Fruit fly (Drosophila melanogaster) whole organism, embryonic: ENCODE data around the gene CG43693.

Experiments used
- Abd-B ChIP-seq: fragments of 200-800 bp; sonication (Bioruptor generic); optimal IDR thresholded peaks from 2 replicates; lab custom pipeline; 2018; ENCODE audit warnings: missing biosample characterization, mild to moderate bottlenecking, missing genetic modification characterization, moderate library complexity
- Ada2b ChIP-seq: fragments of 200-800 bp; sonication (Bioruptor generic); IDR thresholded peaks from 2 replicates; pipeline ENCODE4 v1.3.6; 2022; ENCODE audit warnings: missing biosample characterization, missing genetic modification characterization
- Atf-2 ChIP-seq: fragments of 200-800 bp; sonication (Bioruptor generic); optimal IDR thresholded peaks from 2 replicates; lab custom pipeline; 2016; ENCODE audit warnings: missing biosample characterization, missing genetic modification characterization
- BtbVII ChIP-seq: fragments of 200-800 bp; sonication (Bioruptor generic); optimal IDR thresholded peaks from 3 replicates; lab custom pipeline; 2017; ENCODE audit warnings: missing biosample characterization, mild to moderate bottlenecking, missing genetic modification characterization
- CG10209 ChIP-seq: fragments of 200-800 bp; sonication (Bioruptor generic); optimal IDR thresholded peaks from 3 replicates; lab custom pipeline; 2017; ENCODE audit warnings: missing biosample characterization, mild to moderate bottlenecking, missing genetic modification characterization, missing genetic modification reagents
- CG10431 ChIP-seq: fragments of 200-800 bp; sonication (Bioruptor generic); optimal IDR thresholded peaks from 3 replicates; lab custom pipeline; 2018; ENCODE audit warnings: missing biosample characterization, mild to moderate bottlenecking, missing genetic modification characterization
- CG11247 ChIP-seq: fragments of 200-800 bp; sonication (Bioruptor generic); IDR thresholded peaks from 2 replicates; pipeline ENCODE4 v1.3.6; 2022; ENCODE audit warnings: missing biosample characterization, missing genetic modification characterization
- CG12071 ChIP-seq: fragments of 200-800 bp; sonication (Bioruptor generic); optimal IDR thresholded peaks from 3 replicates; lab custom pipeline; 2018; ENCODE audit warnings: missing biosample characterization, mild to moderate bottlenecking, missing genetic modification characterization
- CG12155 ChIP-seq: fragments of 200-800 bp; sonication (Bioruptor generic); optimal IDR thresholded peaks from 3 replicates; lab custom pipeline; 2016; ENCODE audit warnings: missing biosample characterization, missing genetic modification characterization
- CG12299 ChIP-seq: fragments of 200-800 bp; sonication (Bioruptor generic); optimal IDR thresholded peaks from 2 replicates; lab custom pipeline; 2018; ENCODE audit warnings: missing biosample characterization, mild to moderate bottlenecking, missing genetic modification characterization
- CG13775 ChIP-seq: fragments of 200-800 bp; sonication (Bioruptor generic); optimal IDR thresholded peaks from 3 replicates; lab custom pipeline; 2017; ENCODE audit warnings: missing biosample characterization, mild to moderate bottlenecking, missing genetic modification characterization
- CG14667 ChIP-seq: fragments of 200-800 bp; sonication (Bioruptor generic); IDR thresholded peaks from 2 replicates; pipeline ENCODE4 v1.3.6; 2022; ENCODE audit warnings: missing biosample characterization, missing genetic modification characterization
- CG14860 ChIP-seq: fragments of 200-800 bp; sonication (Bioruptor generic); IDR thresholded peaks from 3 replicates; pipeline ENCODE4 v1.3.6; 2022; ENCODE audit warnings: missing biosample characterization, missing genetic modification characterization; ENCODE audit not compliant: partially characterized antibody
- CG15514 ChIP-seq: fragments of 200-800 bp; sonication (Bioruptor generic); optimal IDR thresholded peaks from 3 replicates; lab custom pipeline; 2017; ENCODE audit warnings: missing biosample characterization, missing genetic modification characterization, mild to moderate bottlenecking, moderate library complexity, missing genetic modification reagents
- CG17186 ChIP-seq: fragments of 200-800 bp; sonication (Bioruptor generic); optimal IDR thresholded peaks from 3 replicates; lab custom pipeline; 2017; ENCODE audit warnings: missing biosample characterization, missing genetic modification reagents, missing genetic modification characterization
- CG17328 ChIP-seq: fragments of 200-800 bp; sonication (Bioruptor generic); IDR thresholded peaks from 2 replicates; pipeline ENCODE4 v1.3.6; 2022; ENCODE audit warnings: missing biosample characterization, missing genetic modification characterization
- CG17361 ChIP-seq: fragments of 200-800 bp; sonication (Bioruptor generic); IDR thresholded peaks from 3 replicates; pipeline ENCODE4 v1.3.6; 2022; ENCODE audit warnings: missing biosample characterization, missing genetic modification characterization
- CG18011 ChIP-seq: fragments of 200-800 bp; sonication (Bioruptor generic); optimal IDR thresholded peaks from 2 replicates; lab custom pipeline; 2017; ENCODE audit warnings: missing biosample characterization, missing genetic modification characterization, mild to moderate bottlenecking, moderate library complexity, missing genotype
- CG2120 ChIP-seq: fragments of 200-800 bp; sonication (Bioruptor generic); optimal IDR thresholded peaks from 3 replicates; lab custom pipeline; 2016; ENCODE audit warnings: missing biosample characterization, missing genetic modification characterization
- CG3838 ChIP-seq: fragments of 200-800 bp; sonication (Bioruptor generic); optimal IDR thresholded peaks from 3 replicates; lab custom pipeline; 2016; ENCODE audit warnings: missing biosample characterization, missing genetic modification characterization
- CG43689 ChIP-seq: fragments of 200-800 bp; sonication (Bioruptor generic); IDR thresholded peaks from 2 replicates; pipeline ENCODE4 v1.3.6; 2022; ENCODE audit warnings: missing biosample characterization, missing genetic modification characterization
- CG4820 ChIP-seq: fragments of 200-800 bp; sonication (Bioruptor generic); optimal IDR thresholded peaks from 3 replicates; lab custom pipeline; 2016; ENCODE audit warnings: missing biosample characterization, missing genetic modification characterization
- CG6813 ChIP-seq: fragments of 200-800 bp; sonication (Bioruptor generic); optimal IDR thresholded peaks from 2 replicates; lab custom pipeline; 2017; ENCODE audit warnings: missing biosample characterization, missing genetic modification characterization, mild to moderate bottlenecking, moderate library complexity, missing genetic modification reagents
- CrebB ChIP-seq: fragments of 200-800 bp; sonication (Bioruptor generic); optimal IDR thresholded peaks from 3 replicates; lab custom pipeline; 2018; ENCODE audit warnings: missing biosample characterization, mild to moderate bottlenecking, missing genetic modification characterization
- Hr3 ChIP-seq: fragments of 200-800 bp; sonication (Bioruptor generic); optimal IDR thresholded peaks from 3 replicates; lab custom pipeline; 2016; ENCODE audit warnings: missing biosample characterization, missing genetic modification characterization
- Hr78 ChIP-seq, 2 experiments: fragments of 200-800 bp in 1 of 2; fragments of >200 bp in 1 of 2; sonication (Bioruptor generic) in 1 of 2; optimal IDR thresholded peaks; 2 replicates each; lab custom pipeline; 2017 to 2019; ENCODE audit warnings: missing biosample characterization in 2 of 2, missing genetic modification characterization in 2 of 2, mild to moderate bottlenecking in 1 of 2, moderate library complexity in 1 of 2
- MESR4 ChIP-seq: fragments of 200-800 bp; sonication (Bioruptor generic); optimal IDR thresholded peaks from 2 replicates; lab custom pipeline; 2018; ENCODE audit warnings: missing biosample characterization, mild to moderate bottlenecking, missing genetic modification characterization, moderate library complexity
- Mad ChIP-seq: fragments of 200-800 bp; sonication (Bioruptor generic); optimal IDR thresholded peaks from 2 replicates; lab custom pipeline; 2016; ENCODE audit warnings: missing biosample characterization, missing genetic modification characterization
- NC2α ChIP-seq: fragments of 200-800 bp; sonication (Bioruptor generic); optimal IDR thresholded peaks from 2 replicates; lab custom pipeline; 2016; ENCODE audit warnings: missing biosample characterization, missing genetic modification characterization
- NC2β ChIP-seq: fragments of 200-800 bp; sonication (Bioruptor generic); optimal IDR thresholded peaks from 2 replicates; lab custom pipeline; 2016; ENCODE audit warnings: missing biosample characterization, missing genetic modification characterization
- Optix ChIP-seq: fragments of 200-800 bp; sonication (Bioruptor generic); IDR thresholded peaks from 3 replicates; pipeline ENCODE4 v1.3.6; 2022; ENCODE audit warnings: missing biosample characterization, missing genetic modification characterization
- Ptx1 ChIP-seq: fragments of 200-800 bp; sonication (Bioruptor generic); IDR thresholded peaks from 2 replicates; pipeline ENCODE4 v1.3.6; 2022; ENCODE audit warnings: missing biosample characterization, missing genetic modification characterization
- Sry-β ChIP-seq: fragments of 200-800 bp; sonication (Bioruptor generic); optimal IDR thresholded peaks from 2 replicates; lab custom pipeline; 2018; ENCODE audit warnings: missing biosample characterization, mild to moderate bottlenecking, missing genetic modification characterization, moderate library complexity
- TFAM ChIP-seq: fragments of 200-800 bp; sonication (Bioruptor generic); optimal IDR thresholded peaks from 2 replicates; lab custom pipeline; 2017; ENCODE audit warnings: missing biosample characterization, missing genetic modification characterization, inconsistent platforms
- chif ChIP-seq, 2 experiments: fragments of 200-800 bp; sonication (Bioruptor generic); optimal IDR thresholded peaks; 3 replicates each; lab custom pipeline; 2016; ENCODE audit warnings: missing biosample characterization in 2 of 2, missing genetic modification characterization in 2 of 2
- ewg ChIP-seq: fragments of 200-800 bp; sonication (Bioruptor generic); optimal IDR thresholded peaks from 3 replicates; lab custom pipeline; 2017; ENCODE audit warnings: mild to moderate bottlenecking, missing biosample characterization, missing genetic modification reagents, missing genetic modification characterization
- eyg ChIP-seq: fragments of 200-800 bp; sonication (Bioruptor generic); optimal IDR thresholded peaks from 3 replicates; lab custom pipeline; 2016; ENCODE audit warnings: missing biosample characterization, missing genetic modification characterization
- fd102C ChIP-seq: fragments of 200-800 bp; sonication (Bioruptor generic); optimal IDR thresholded peaks from 2 replicates; lab custom pipeline; 2018; ENCODE audit warnings: missing biosample characterization, mild to moderate bottlenecking, missing genetic modification characterization, moderate library complexity
- insv ChIP-seq, 2 experiments: fragments of 200-800 bp; sonication (Bioruptor generic); optimal IDR thresholded peaks; 3 replicates each; lab custom pipeline; 2016 to 2018; ENCODE audit warnings: missing biosample characterization in 2 of 2, missing genetic modification characterization in 2 of 2
- klu ChIP-seq: fragments of 200-800 bp; sonication (Bioruptor generic); IDR thresholded peaks from 2 replicates; pipeline ENCODE4 v1.3.6; 2022; ENCODE audit warnings: missing biosample characterization, missing genetic modification characterization
- knrl ChIP-seq: fragments of 200-800 bp; sonication (Bioruptor generic); IDR thresholded peaks from 3 replicates; pipeline ENCODE4 v1.3.6; 2022; ENCODE audit warnings: missing biosample characterization, missing genetic modification characterization; ENCODE audit not compliant: partially characterized antibody
- maf-S ChIP-seq: fragments of 200-800 bp; sonication (Bioruptor generic); optimal IDR thresholded peaks from 2 replicates; lab custom pipeline; 2016; ENCODE audit warnings: missing biosample characterization, missing genetic modification characterization
- nau ChIP-seq: fragments of 200-800 bp; sonication (Bioruptor generic); optimal IDR thresholded peaks from 3 replicates; lab custom pipeline; 2017; ENCODE audit warnings: missing biosample characterization, mild to moderate bottlenecking, missing genetic modification characterization, missing genetic modification reagents
- sna ChIP-seq: fragments of 200-800 bp; sonication (Bioruptor generic); IDR thresholded peaks from 2 replicates; pipeline ENCODE4 v1.3.6; 2022; ENCODE audit warnings: missing biosample characterization, missing genetic modification characterization; ENCODE audit not compliant: partially characterized antibody
- so ChIP-seq: fragments of 200-800 bp; sonication (Bioruptor generic); IDR thresholded peaks from 3 replicates; pipeline ENCODE4 v1.3.6; 2022; ENCODE audit warnings: missing biosample characterization, missing genetic modification characterization
- ssp ChIP-seq: fragments of 200-800 bp; sonication (Bioruptor generic); IDR thresholded peaks from 2 replicates; pipeline ENCODE4 v1.3.6; 2022; ENCODE audit warnings: missing biosample characterization, missing genetic modification characterization
- sug ChIP-seq: fragments of 200-800 bp; optimal IDR thresholded peaks from 2 replicates; lab custom pipeline; 2019; ENCODE audit warnings: missing biosample characterization, mild to moderate bottlenecking, missing genetic modification characterization, moderate library complexity
- tgo ChIP-seq: fragments of 200-800 bp; sonication (Bioruptor generic); IDR thresholded peaks from 3 replicates; pipeline ENCODE4 v1.3.6; 2022; ENCODE audit warnings: missing biosample characterization, missing genetic modification characterization
- trh ChIP-seq: fragments of 200-800 bp; sonication (Bioruptor generic); optimal IDR thresholded peaks from 2 replicates; lab custom pipeline; 2016; ENCODE audit warnings: missing biosample characterization, missing genetic modification characterization
- zen ChIP-seq: fragments of 200-800 bp; sonication (Bioruptor generic); optimal IDR thresholded peaks from 3 replicates; lab custom pipeline; 2018; ENCODE audit warnings: missing biosample characterization, mild to moderate bottlenecking, missing genetic modification characterization, moderate library complexity

The CG43693 gene

DNA sequence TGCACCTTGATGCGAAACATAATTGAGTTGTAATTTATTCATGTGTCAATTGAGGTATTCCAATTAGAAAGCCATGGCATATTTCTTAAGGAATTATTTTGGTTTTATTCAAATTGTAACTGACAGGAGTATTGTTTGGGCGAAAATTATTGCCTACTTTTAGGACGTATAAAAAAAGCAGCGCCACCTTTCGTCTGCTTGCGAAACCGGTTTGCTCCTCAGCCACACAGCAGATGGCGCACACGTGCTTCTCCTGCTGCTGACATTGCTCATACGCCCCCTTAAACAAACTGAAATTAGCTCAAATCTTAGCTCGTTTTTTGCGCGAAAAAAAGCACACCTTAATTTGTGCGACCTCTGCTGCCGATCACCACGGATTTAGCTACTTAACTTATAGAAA is 3.3 kb downstream of the CG43693 start (continued):
- TF ChIP-seq CG10209 (GFP tag; lab: Kevin White, UChicago) = peak; percentile 57
- TF ChIP-seq CG18011 (GFP tag; lab: Kevin White, UChicago) = no peak
- TF ChIP-seq CG4820 (GFP tag; lab: Kevin White, UChicago) = peak; percentile 58
- TF ChIP-seq ewg (GFP tag; lab: Kevin White, UChicago) = peak; percentile 72
- no peak for TF ChIP-seq CG17186 (GFP tag; lab: Kevin White, UChicago)
- peak; percentile 51 for TF ChIP-seq CG13775 (GFP tag; lab: Kevin White, UChicago)
- peak; percentile 12 for TF ChIP-seq CG3838
- TF ChIP-seq trh (GFP tag; lab: Kevin White, UChicago) = peak; percentile 28
- peak; percentile 75 for TF ChIP-seq CG17328 (GFP tag; lab: Robert Waterston, UW)
- TF ChIP-seq ssp = peak; percentile 73
- peak; percentile 72 for TF ChIP-seq zen (tag; lab: Kevin White, UChicago)
- TF ChIP-seq CG12155 (GFP tag; lab: Kevin White, UChicago) = peak; percentile 38
- no peak for TF ChIP-seq Hr78 (GFP tag; optimal IDR thresholded peaks at IDR 0.05; lab: Kevin White, UChicago)
- TF ChIP-seq knrl (GFP tag; lab: Robert Waterston, UW) = peak; percentile 32; the same call in 1 of the 3 replicates
- TF ChIP-seq NC2α = peak; percentile 76
- TF ChIP-seq CG6813 (GFP tag; lab: Kevin White, UChicago) = peak; percentile 63
- peak; percentile 64 for TF ChIP-seq maf-S (GFP tag; lab: Kevin White, UChicago)
- TF ChIP-seq CG10431 (GFP tag; lab: Kevin White, UChicago) = peak; percentile 70
- no peak for TF ChIP-seq klu (GFP tag; lab: Robert Waterston, UW)
- peak; percentile 79 for TF ChIP-seq Mad (GFP tag; lab: Kevin White, UChicago)
- peak; percentile 90 for TF ChIP-seq CG11247 (GFP tag; lab: Robert Waterston, UW)
- TF ChIP-seq CG43689 = peak; percentile 50; the same call in 1 of the 2 replicates
- peak; percentile 60 to 90 for TF ChIP-seq chif (GFP tag; optimal IDR thresholded peaks at IDR 0.05; lab: Kevin White, UChicago)
- TF ChIP-seq CG12071 (GFP tag; lab: Kevin White, UChicago) = peak; percentile 66
- TF ChIP-seq sug (tag; lab: Kevin White, UChicago) = peak; percentile 61
- peak; percentile 85 for TF ChIP-seq NC2β
- peak; percentile 56 for TF ChIP-seq fd102C (GFP tag; lab: Kevin White, UChicago)
- TF ChIP-seq Optix (GFP tag; lab: Robert Waterston, UW) = peak; percentile 74
- TF ChIP-seq CG17361 = peak; percentile 72
- TF ChIP-seq nau (GFP tag; lab: Kevin White, UChicago) = peak; percentile 64
- TF ChIP-seq CG14860 (GFP tag; lab: Robert Waterston, UW) = no peak
- TF ChIP-seq Abd-B (GFP tag; lab: Kevin White, UChicago) = no peak
- TF ChIP-seq tgo (GFP tag; lab: Robert Waterston, UW) = peak; percentile 80
- TF ChIP-seq Ada2b = peak; percentile 57; the same call in 1 of the 2 replicates
- TF ChIP-seq eyg (GFP tag; lab: Kevin White, UChicago) = peak; percentile 37
- 0 out of 3 replicates have a peak, but pooled peaks have one; percentile 42 for TF ChIP-seq so
- TF ChIP-seq Atf-2 = peak; percentile 79
- TF ChIP-seq BtbVII (GFP tag; lab: Kevin White, UChicago) = peak; percentile 24
- TF ChIP-seq Sry-β (GFP tag; lab: Kevin White, UChicago) = no peak
- no peak for TF ChIP-seq sna (GFP tag; lab: Robert Waterston, UW)
- peak; percentile 8 to 91 for TF ChIP-seq insv (GFP tag; optimal IDR thresholded peaks at IDR 0.05; lab: Kevin White, UChicago)
- peak; percentile 86 for TF ChIP-seq Ptx1 (GFP tag; lab: Robert Waterston, UW)
- no peak for TF ChIP-seq TFAM (GFP tag; lab: Kevin White, UChicago)
- peak; percentile 76 for TF ChIP-seq Hr3 (GFP tag; lab: Kevin White, UChicago)
- TF ChIP-seq CG14667 (GFP tag; lab: Robert Waterston, UW) = peak; percentile 72
- TF ChIP-seq CG15514 (GFP tag; lab: Kevin White, UChicago) = peak; percentile 48
- TF ChIP-seq CrebB (tag; lab: Kevin White, UChicago) = peak; percentile 24
- no peak for TF ChIP-seq MESR4 (GFP tag; lab: Kevin White, UChicago)
- no peak for TF ChIP-seq CG12299 (tag; lab: Kevin White, UChicago)
- peak; percentile 72 for TF ChIP-seq CG2120 (GFP tag; lab: Kevin White, UChicago)
